Fruit fly (Drosophila melanogaster) whole organism, prepupa: ENCODE results near the gene Madm.

ENCODE experiments used
- Blimp-1 ChIP-seq: fragments of 200-800 bp; sonication (Bioruptor generic); optimal IDR thresholded peaks from 3 replicates; lab custom pipeline; 2017; ENCODE audit warnings: missing biosample characterization, missing genetic modification characterization, mild to moderate bottlenecking, moderate library complexity, missing genetic modification reagents
- CG10631 ChIP-seq: fragments of 200-800 bp; sonication (Bioruptor generic); optimal IDR thresholded peaks from 2 replicates; lab custom pipeline; 2016; ENCODE audit warnings: missing biosample characterization, missing genetic modification characterization
- CG11294 ChIP-seq: fragments of 200-800 bp; sonication (Bioruptor generic); IDR thresholded peaks from 2 replicates; pipeline ENCODE4 v1.3.6; 2022; ENCODE audit warnings: missing biosample characterization, missing genetic modification characterization
- CG11762 ChIP-seq: fragments of 200-800 bp; sonication (Bioruptor generic); optimal IDR thresholded peaks from 3 replicates; lab custom pipeline; 2016; ENCODE audit warnings: missing biosample characterization, missing genetic modification characterization; ENCODE audit not compliant: insufficient read depth
- CG11902 ChIP-seq: fragments of 200-800 bp; sonication (Bioruptor generic); optimal IDR thresholded peaks from 3 replicates; lab custom pipeline; 2016; ENCODE audit warnings: missing biosample characterization, missing genetic modification characterization
- CG15336 ChIP-seq: fragments of 200-800 bp; sonication (Bioruptor generic); IDR thresholded peaks from 2 replicates; pipeline ENCODE4 v1.3.6; 2022; ENCODE audit warnings: missing biosample characterization, missing genetic modification characterization
- CG1621 ChIP-seq: fragments of 200-800 bp; sonication (Bioruptor generic); optimal IDR thresholded peaks from 3 replicates; lab custom pipeline; 2018; ENCODE audit warnings: missing biosample characterization, mild to moderate bottlenecking, missing genetic modification characterization
- CG16779 ChIP-seq: fragments of 200-800 bp; sonication (Bioruptor generic); optimal IDR thresholded peaks from 3 replicates; lab custom pipeline; 2017; ENCODE audit warnings: missing biosample characterization, mild to moderate bottlenecking, missing genetic modification characterization
- CG3032 ChIP-seq: fragments of 200-800 bp; optimal IDR thresholded peaks from 2 replicates; lab custom pipeline; 2019; ENCODE audit warnings: missing biosample characterization, mild to moderate bottlenecking, missing genetic modification characterization, moderate library complexity
- CG31627 ChIP-seq: fragments of 200-800 bp; sonication (Bioruptor generic); optimal IDR thresholded peaks from 3 replicates; lab custom pipeline; 2016; ENCODE audit warnings: missing biosample characterization, missing genetic modification characterization
- CG32006 ChIP-seq: fragments of 200-800 bp; sonication (Bioruptor generic); optimal IDR thresholded peaks from 3 replicates; lab custom pipeline; 2017; ENCODE audit warnings: missing biosample characterization, mild to moderate bottlenecking, missing genetic modification characterization
- CG3919 ChIP-seq: fragments of 200-800 bp; sonication (Bioruptor generic); optimal IDR thresholded peaks from 3 replicates; lab custom pipeline; 2016; ENCODE audit warnings: missing biosample characterization, missing genetic modification characterization
- CG4318 ChIP-seq: fragments of 200-800 bp; sonication (Bioruptor generic); optimal IDR thresholded peaks from 3 replicates; lab custom pipeline; 2017; ENCODE audit warnings: missing biosample characterization, mild to moderate bottlenecking, missing genetic modification characterization
- CG6163 ChIP-seq: fragments of 200-800 bp; sonication (Bioruptor generic); IDR thresholded peaks from 3 replicates; pipeline ENCODE4 v1.3.6; 2022; ENCODE audit warnings: missing biosample characterization, missing genetic modification characterization
- CG6276 ChIP-seq: fragments of 200-800 bp; sonication (Bioruptor generic); optimal IDR thresholded peaks from 2 replicates; lab custom pipeline; 2017; ENCODE audit warnings: missing biosample characterization, mild to moderate bottlenecking, missing genetic modification characterization
- CG6792 ChIP-seq: fragments of 200-800 bp; sonication (Bioruptor generic); optimal IDR thresholded peaks from 3 replicates; lab custom pipeline; 2016; ENCODE audit warnings: missing biosample characterization, missing genetic modification characterization
- CG6808 ChIP-seq: fragments of 200-800 bp; sonication (Bioruptor generic); optimal IDR thresholded peaks from 3 replicates; lab custom pipeline; 2017; ENCODE audit warnings: missing biosample characterization, missing genetic modification characterization, mild to moderate bottlenecking, moderate library complexity, missing genetic modification reagents
- CG8119 ChIP-seq: fragments of 200-800 bp; sonication (Bioruptor generic); IDR thresholded peaks from 3 replicates; pipeline ENCODE4 v1.3.6; 2022; ENCODE audit warnings: missing biosample characterization, missing genetic modification characterization
- CG8319 ChIP-seq: fragments of 200-800 bp; sonication (Bioruptor generic); optimal IDR thresholded peaks from 3 replicates; lab custom pipeline; 2016; ENCODE audit warnings: missing biosample characterization, missing genetic modification characterization
- CG9139 ChIP-seq: fragments of 200-800 bp; sonication (Bioruptor generic); optimal IDR thresholded peaks from 3 replicates; lab custom pipeline; 2017; ENCODE audit warnings: missing biosample characterization, mild to moderate bottlenecking, missing genetic modification characterization
- Eip75B ChIP-seq: fragments of 200-800 bp; sonication (Bioruptor generic); optimal IDR thresholded peaks from 3 replicates; lab custom pipeline; 2016; ENCODE audit warnings: missing biosample characterization, missing genetic modification characterization
- Eip78C ChIP-seq: fragments of 200-800 bp; sonication (Bioruptor generic); peaks from one replicate; lab custom pipeline; 2016; ENCODE audit warnings: missing biosample characterization, missing genetic modification characterization
- Ets21C ChIP-seq: fragments of 200-800 bp; sonication (Bioruptor generic); optimal IDR thresholded peaks from 3 replicates; lab custom pipeline; 2016; ENCODE audit warnings: missing biosample characterization, missing genetic modification characterization
- Ets96B ChIP-seq: fragments of 200-800 bp; optimal IDR thresholded peaks from 2 replicates; lab custom pipeline; 2019; ENCODE audit warnings: missing biosample characterization, mild to moderate bottlenecking, missing genetic modification characterization, moderate library complexity
- Hr38 ChIP-seq: sonication (Bioruptor generic); optimal IDR thresholded peaks from 2 replicates; lab custom pipeline; 2016; ENCODE audit warnings: missing biosample characterization, missing genetic modification characterization
- Hr39 ChIP-seq: fragments of 200-800 bp; sonication (Bioruptor generic); optimal IDR thresholded peaks from 2 replicates; lab custom pipeline; 2016; ENCODE audit warnings: missing biosample characterization, missing genetic modification characterization
- Hr4 ChIP-seq: fragments of 200-800 bp; sonication (Bioruptor generic); optimal IDR thresholded peaks from 3 replicates; lab custom pipeline; 2016; ENCODE audit warnings: missing biosample characterization, missing genetic modification characterization
- OdsH ChIP-seq: fragments of 200-800 bp; sonication (Bioruptor generic); optimal IDR thresholded peaks from 3 replicates; lab custom pipeline; 2016; ENCODE audit warnings: missing biosample characterization, missing genetic modification characterization
- Smox ChIP-seq: fragments of 200-800 bp; sonication (Bioruptor generic); optimal IDR thresholded peaks from 3 replicates; lab custom pipeline; 2016; ENCODE audit warnings: missing biosample characterization, missing genetic modification characterization
- Sox102F ChIP-seq: fragments of 200-800 bp; sonication (Bioruptor generic); optimal IDR thresholded peaks from 2 replicates; lab custom pipeline; 2016; ENCODE audit warnings: missing biosample characterization, mild to moderate bottlenecking, missing genetic modification characterization
- Sox14 ChIP-seq: fragments of 200-800 bp; sonication (Bioruptor generic); optimal IDR thresholded peaks from 3 replicates; lab custom pipeline; 2016; ENCODE audit warnings: missing biosample characterization, missing genetic modification characterization
- achi ChIP-seq: fragments of 200-800 bp; sonication (Bioruptor generic); optimal IDR thresholded peaks from 3 replicates; lab custom pipeline; 2016; ENCODE audit warnings: missing biosample characterization, missing genetic modification characterization
- cyc ChIP-seq: fragments of 200-800 bp; sonication (Bioruptor generic); optimal IDR thresholded peaks from 3 replicates; lab custom pipeline; 2016; ENCODE audit warnings: missing biosample characterization, missing genetic modification characterization
- dsx ChIP-seq: fragments of 200-800 bp; optimal IDR thresholded peaks from 3 replicates; lab custom pipeline; 2019; ENCODE audit warnings: missing biosample characterization, mild to moderate bottlenecking, missing genetic modification characterization, moderate library complexity; ENCODE audit not compliant: poor library complexity, severe bottlenecking
- esn ChIP-seq: fragments of 200-800 bp; sonication (Bioruptor generic); optimal IDR thresholded peaks from 2 replicates; lab custom pipeline; 2016; ENCODE audit warnings: missing biosample characterization, mild to moderate bottlenecking, missing genetic modification characterization, moderate library complexity
- fd59A ChIP-seq: fragments of 200-800 bp; sonication (Bioruptor generic); optimal IDR thresholded peaks from 2 replicates; lab custom pipeline; 2017; ENCODE audit warnings: missing biosample characterization, mild to moderate bottlenecking, missing genetic modification characterization, missing genetic modification reagents
- fkh ChIP-seq: fragments of 200-800 bp; sonication (Bioruptor generic); optimal IDR thresholded peaks from 3 replicates; lab custom pipeline; 2017; ENCODE audit warnings: missing biosample characterization, mild to moderate bottlenecking, missing genetic modification characterization, moderate library complexity
- lz ChIP-seq: fragments of 200-800 bp; sonication (Bioruptor generic); optimal IDR thresholded peaks from 3 replicates; lab custom pipeline; 2016; ENCODE audit warnings: missing biosample characterization, missing genetic modification characterization
- pdm3 ChIP-seq: fragments of 200-800 bp; sonication (Bioruptor generic); optimal IDR thresholded peaks from 3 replicates; lab custom pipeline; 2016; ENCODE audit warnings: missing biosample characterization, missing genetic modification characterization
- salr ChIP-seq, 2 experiments: fragments of 200-800 bp; sonication (Bioruptor generic); optimal IDR thresholded peaks; 3 replicates each; lab custom pipeline; 2016 to 2018; ENCODE audit warnings: missing biosample characterization in 2 of 2, missing genetic modification characterization in 2 of 2, mild to moderate bottlenecking in 1 of 2
- spab ChIP-seq: fragments of 200-800 bp; sonication (Bioruptor generic); optimal IDR thresholded peaks from 2 replicates; lab custom pipeline; 2017; ENCODE audit warnings: missing biosample characterization, mild to moderate bottlenecking, missing genetic modification characterization, missing genetic modification reagents
- ss ChIP-seq, 2 experiments: fragments of 200-800 bp; sonication (Bioruptor generic); optimal IDR thresholded peaks; 2 replicates in 1 of 2; 3 replicates in 1 of 2; lab custom pipeline; 2017 to 2018; ENCODE audit warnings: mild to moderate bottlenecking in 2 of 2, missing biosample characterization in 2 of 2, missing genetic modification characterization in 2 of 2, moderate library complexity in 1 of 2
- svp ChIP-seq: fragments of 200-800 bp; sonication (Bioruptor generic); peaks from one replicate; lab custom pipeline; 2016; ENCODE audit warnings: missing biosample characterization, missing genetic modification characterization
- topi ChIP-seq: fragments of 200-800 bp; sonication (Bioruptor generic); optimal IDR thresholded peaks from 3 replicates; lab custom pipeline; 2016; ENCODE audit warnings: missing biosample characterization, missing genetic modification characterization
- vri ChIP-seq: fragments of 200-800 bp; sonication (Bioruptor generic); optimal IDR thresholded peaks from 3 replicates; lab custom pipeline; 2016; ENCODE audit warnings: missing biosample characterization, mild to moderate bottlenecking, missing genetic modification characterization

Gene Madm

DNA sequence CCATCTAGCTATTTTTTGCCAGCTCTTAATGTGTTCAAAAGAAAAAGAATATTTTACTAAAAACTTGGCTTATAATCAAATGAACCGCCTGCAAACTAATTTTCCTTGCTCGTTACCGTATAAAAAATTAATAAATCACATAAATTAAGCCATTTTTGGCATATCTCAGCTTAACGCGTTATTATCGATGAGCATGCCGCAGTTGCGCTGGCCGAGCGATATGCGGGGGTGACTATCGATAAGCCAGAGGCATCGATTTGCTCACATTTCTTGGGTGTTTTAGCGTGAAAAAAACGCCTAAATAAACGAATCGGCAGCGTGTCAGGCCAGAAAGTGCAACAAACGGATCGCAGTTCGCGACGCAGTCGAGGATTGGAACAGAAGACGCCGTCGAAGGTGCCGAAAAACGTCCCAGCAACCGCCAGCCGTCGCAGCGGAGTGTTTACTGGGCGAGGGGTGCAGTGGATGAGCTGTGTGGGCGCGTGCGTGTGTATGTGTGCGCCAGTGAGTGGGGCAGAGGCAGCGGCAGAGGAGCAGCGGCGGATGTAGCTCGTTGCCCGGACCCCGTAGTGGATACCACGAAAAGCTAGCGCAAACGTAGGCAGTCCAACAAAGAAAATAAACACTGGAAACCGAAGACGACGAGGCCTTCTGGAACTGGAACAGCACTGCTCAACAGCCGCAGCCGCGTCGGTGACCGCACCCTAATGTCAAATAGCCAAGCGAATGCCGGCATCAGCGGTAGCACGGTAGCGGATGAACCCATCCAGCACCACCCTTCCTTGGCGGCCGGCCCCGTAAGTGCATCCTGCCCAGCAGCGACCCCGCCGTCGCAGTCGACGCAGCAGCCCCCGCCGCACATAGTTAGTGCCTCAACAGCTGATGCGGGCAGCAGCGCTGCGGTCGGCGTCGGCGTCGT is at the start of gene Madm, which contains the start of gene Sym:
Madm (plus strand) TSS at position 233 of the 919 bp plus-strand sequence.
Sym (minus strand) TSS at position 199 of the 919 bp plus-strand sequence.
- TF ChIP-seq CG15336 (GFP tag; lab: Robert Waterston, UW) (no peak), CG11902 (GFP tag; lab: Kevin White, UChicago) (no peak), svp (GFP tag; lab: Kevin White, UChicago) (peak; percentile 72), Eip78C (GFP tag; lab: Kevin White, UChicago) (peak; percentile 76), CG3032 (tag; lab: Kevin White, UChicago) (peak; percentile 26), Hr39 (GFP tag; lab: Kevin White, UChicago) (no peak), Ets96B (peak; percentile 10), Sox102F (GFP tag; lab: Kevin White, UChicago) (no peak), CG3919 (GFP tag; lab: Kevin White, UChicago) (no peak), fd59A (GFP tag; lab: Kevin White, UChicago) (no peak), Eip75B (GFP tag; lab: Kevin White, UChicago) (no peak), CG8119 (GFP tag; lab: Robert Waterston, UW) (0 out of 3 replicates have a peak, but pooled peaks have one; percentile 22), salr (GFP tag; optimal IDR thresholded peaks at IDR 0.05; lab: Kevin White, UChicago) (no peak), CG1621 (tag; lab: Kevin White, UChicago) (peak; percentile 42), OdsH (GFP tag; lab: Kevin White, UChicago) (no peak), CG32006 (GFP tag; lab: Kevin White, UChicago) (no peak), spab (no peak), Hr38 (GFP tag; lab: Kevin White, UChicago) (no peak), topi (peak; percentile 39), CG11762 (GFP tag; lab: Kevin White, UChicago) (no peak), Sox14 (GFP tag; lab: Kevin White, UChicago) (peak; percentile 41), vri (no peak), CG31627 (GFP tag; lab: Kevin White, UChicago) (peak; percentile 55), ss (GFP tag; optimal IDR thresholded peaks at IDR 0.05; lab: Kevin White, UChicago) (no peak), CG10631 (no peak), lz (peak; percentile 25), CG6276 (no peak), cyc (GFP tag; lab: Kevin White, UChicago) (peak; percentile 41), Ets21C (GFP tag; lab: Kevin White, UChicago) (no peak), CG16779 (no peak), esn (GFP tag; lab: Kevin White, UChicago) (peak; percentile 49), fkh (GFP tag; lab: Kevin White, UChicago) (peak; percentile 20), Smox (GFP tag; lab: Kevin White, UChicago) (no peak), CG9139 (GFP tag; lab: Kevin White, UChicago) (no peak)

DNA sequence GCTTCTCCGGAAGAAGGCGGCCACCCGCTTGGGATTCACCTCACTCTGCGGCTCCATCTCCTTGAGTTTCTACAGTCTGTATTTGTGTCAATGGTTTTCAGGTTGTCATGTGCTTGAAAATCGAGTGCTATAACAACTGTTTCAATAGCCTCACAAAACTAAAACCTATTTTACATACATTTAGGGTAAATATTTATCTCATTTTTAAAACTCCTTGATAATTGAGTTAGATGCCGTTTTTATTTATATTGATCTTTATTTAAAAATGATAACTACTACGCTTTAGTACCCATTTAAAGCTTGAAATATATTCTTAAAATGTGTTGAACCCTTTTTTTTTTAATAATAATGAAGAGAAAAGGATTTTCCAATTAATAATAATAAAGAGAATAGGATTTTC is 49.1 kb upstream of the Madm start, which contains the start of gene CG2104:
CG2104 (minus strand) TSS at position 101 of the 400 bp plus-strand sequence.
- TF ChIP-seq achi (GFP tag; lab: Kevin White, UChicago), result no peak

DNA sequence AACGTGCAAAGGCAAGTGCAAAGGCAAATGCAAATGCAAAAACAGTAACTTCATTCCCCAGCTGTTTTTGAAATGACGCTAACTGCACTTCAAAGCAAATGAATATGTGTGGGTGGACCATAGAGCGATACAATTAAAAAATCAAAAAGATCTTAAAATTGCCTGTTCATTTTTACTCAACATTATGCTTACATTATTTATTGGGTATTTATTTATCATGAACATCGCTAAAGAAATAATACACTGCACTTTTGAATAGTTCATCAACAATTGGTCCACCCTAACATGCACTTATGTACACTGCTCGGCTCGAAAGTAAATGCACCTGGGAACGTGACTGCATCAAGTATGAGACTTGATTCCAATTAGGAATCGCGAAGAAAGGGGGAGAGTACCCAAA is 47.8 kb upstream of the Madm start:
- TF ChIP-seq CG31627 (GFP tag; lab: Kevin White, UChicago) (peak; percentile 12), Hr4 (GFP tag; lab: Kevin White, UChicago) (peak; percentile 80), Blimp-1 (GFP tag; lab: Kevin White, UChicago) (no peak), CG16779 (peak; percentile 3), achi (GFP tag; lab: Kevin White, UChicago) (peak; percentile 59), CG8119 (GFP tag; lab: Robert Waterston, UW) (peak; percentile 89), CG4318 (GFP tag; lab: Kevin White, UChicago) (peak; percentile 61), CG11294 (GFP tag; lab: Robert Waterston, UW) (0 out of 2 replicates have a peak, but pooled peaks have one; percentile 53), CG15336 (GFP tag; lab: Robert Waterston, UW) (peak; percentile 90), CG6792 (GFP tag; lab: Kevin White, UChicago) (peak; percentile 6), pdm3 (peak; percentile 55), Hr39 (GFP tag; lab: Kevin White, UChicago) (peak; percentile 29), svp (GFP tag; lab: Kevin White, UChicago) (no peak), CG6163 (GFP tag; lab: Robert Waterston, UW) (peak; percentile 80), CG6808 (GFP tag; lab: Kevin White, UChicago) (peak; percentile 5), CG1621 (tag; lab: Kevin White, UChicago) (peak; percentile 10), CG11902 (GFP tag; lab: Kevin White, UChicago) (no peak), CG8319 (GFP tag; lab: Kevin White, UChicago) (no peak), salr (GFP tag; optimal IDR thresholded peaks at IDR 0.05; lab: Kevin White, UChicago) (peak; percentile 22 to 50), dsx (GFP tag; lab: Kevin White, UChicago) (no peak)
